Fruit fly (Drosophila melanogaster) whole organism, prepupa: ENCODE data around the gene CG8260.

Experiments used
- CG15336 ChIP-seq: fragments of 200-800 bp; sonication (Bioruptor generic); IDR thresholded peaks from 2 replicates; pipeline ENCODE4 v1.3.6; 2022; ENCODE audit warnings: missing biosample characterization, missing genetic modification characterization
- CG1621 ChIP-seq: fragments of 200-800 bp; sonication (Bioruptor generic); optimal IDR thresholded peaks from 3 replicates; lab custom pipeline; 2018; ENCODE audit warnings: missing biosample characterization, mild to moderate bottlenecking, missing genetic modification characterization
- CG16779 ChIP-seq: fragments of 200-800 bp; sonication (Bioruptor generic); optimal IDR thresholded peaks from 3 replicates; lab custom pipeline; 2017; ENCODE audit warnings: missing biosample characterization, mild to moderate bottlenecking, missing genetic modification characterization
- CG31627 ChIP-seq: fragments of 200-800 bp; sonication (Bioruptor generic); optimal IDR thresholded peaks from 3 replicates; lab custom pipeline; 2016; ENCODE audit warnings: missing biosample characterization, missing genetic modification characterization
- CG4318 ChIP-seq: fragments of 200-800 bp; sonication (Bioruptor generic); optimal IDR thresholded peaks from 3 replicates; lab custom pipeline; 2017; ENCODE audit warnings: missing biosample characterization, mild to moderate bottlenecking, missing genetic modification characterization
- CG6163 ChIP-seq: fragments of 200-800 bp; sonication (Bioruptor generic); IDR thresholded peaks from 3 replicates; pipeline ENCODE4 v1.3.6; 2022; ENCODE audit warnings: missing biosample characterization, missing genetic modification characterization
- CG6808 ChIP-seq: fragments of 200-800 bp; sonication (Bioruptor generic); optimal IDR thresholded peaks from 3 replicates; lab custom pipeline; 2017; ENCODE audit warnings: missing biosample characterization, missing genetic modification characterization, mild to moderate bottlenecking, moderate library complexity, missing genetic modification reagents
- CG6854 ChIP-seq: fragments of 200-800 bp; sonication (Bioruptor generic); optimal IDR thresholded peaks from 2 replicates; lab custom pipeline; 2017; ENCODE audit warnings: missing biosample characterization, mild to moderate bottlenecking, missing genetic modification characterization
- CG8119 ChIP-seq: fragments of 200-800 bp; sonication (Bioruptor generic); IDR thresholded peaks from 3 replicates; pipeline ENCODE4 v1.3.6; 2022; ENCODE audit warnings: missing biosample characterization, missing genetic modification characterization
- CG9139 ChIP-seq: fragments of 200-800 bp; sonication (Bioruptor generic); optimal IDR thresholded peaks from 3 replicates; lab custom pipeline; 2017; ENCODE audit warnings: missing biosample characterization, mild to moderate bottlenecking, missing genetic modification characterization
- Eip78C ChIP-seq: fragments of 200-800 bp; sonication (Bioruptor generic); peaks from one replicate; lab custom pipeline; 2016; ENCODE audit warnings: missing biosample characterization, missing genetic modification characterization
- Ets96B ChIP-seq: fragments of 200-800 bp; optimal IDR thresholded peaks from 2 replicates; lab custom pipeline; 2019; ENCODE audit warnings: missing biosample characterization, mild to moderate bottlenecking, missing genetic modification characterization, moderate library complexity
- Hr38 ChIP-seq: sonication (Bioruptor generic); optimal IDR thresholded peaks from 2 replicates; lab custom pipeline; 2016; ENCODE audit warnings: missing biosample characterization, missing genetic modification characterization
- Hr39 ChIP-seq: fragments of 200-800 bp; sonication (Bioruptor generic); optimal IDR thresholded peaks from 2 replicates; lab custom pipeline; 2016; ENCODE audit warnings: missing biosample characterization, missing genetic modification characterization
- Met ChIP-seq: fragments of 200-800 bp; sonication (Bioruptor generic); optimal IDR thresholded peaks from 3 replicates; lab custom pipeline; 2016; ENCODE audit warnings: missing biosample characterization, missing genetic modification characterization
- Sox14 ChIP-seq: fragments of 200-800 bp; sonication (Bioruptor generic); optimal IDR thresholded peaks from 3 replicates; lab custom pipeline; 2016; ENCODE audit warnings: missing biosample characterization, missing genetic modification characterization
- cyc ChIP-seq: fragments of 200-800 bp; sonication (Bioruptor generic); optimal IDR thresholded peaks from 3 replicates; lab custom pipeline; 2016; ENCODE audit warnings: missing biosample characterization, missing genetic modification characterization
- dsx ChIP-seq: fragments of 200-800 bp; optimal IDR thresholded peaks from 3 replicates; lab custom pipeline; 2019; ENCODE audit warnings: missing biosample characterization, mild to moderate bottlenecking, missing genetic modification characterization, moderate library complexity; ENCODE audit not compliant: poor library complexity, severe bottlenecking
- eg ChIP-seq: fragments of 200-800 bp; sonication (Bioruptor generic); IDR thresholded peaks from 3 replicates; pipeline ENCODE4 v1.3.6; 2022; ENCODE audit warnings: missing biosample characterization, missing genetic modification characterization
- esn ChIP-seq: fragments of 200-800 bp; sonication (Bioruptor generic); optimal IDR thresholded peaks from 2 replicates; lab custom pipeline; 2016; ENCODE audit warnings: missing biosample characterization, mild to moderate bottlenecking, missing genetic modification characterization, moderate library complexity
- fd59A ChIP-seq: fragments of 200-800 bp; sonication (Bioruptor generic); optimal IDR thresholded peaks from 2 replicates; lab custom pipeline; 2017; ENCODE audit warnings: missing biosample characterization, mild to moderate bottlenecking, missing genetic modification characterization, missing genetic modification reagents
- fkh ChIP-seq: fragments of 200-800 bp; sonication (Bioruptor generic); optimal IDR thresholded peaks from 3 replicates; lab custom pipeline; 2017; ENCODE audit warnings: missing biosample characterization, mild to moderate bottlenecking, missing genetic modification characterization, moderate library complexity
- net ChIP-seq: fragments of 200-800 bp; sonication (Bioruptor generic); optimal IDR thresholded peaks from 3 replicates; lab custom pipeline; 2016; ENCODE audit warnings: missing biosample characterization, missing genetic modification characterization
- salr ChIP-seq, 2 experiments: fragments of 200-800 bp; sonication (Bioruptor generic); optimal IDR thresholded peaks; 3 replicates each; lab custom pipeline; 2016 to 2018; ENCODE audit warnings: missing biosample characterization in 2 of 2, missing genetic modification characterization in 2 of 2, mild to moderate bottlenecking in 1 of 2
- spab ChIP-seq: fragments of 200-800 bp; sonication (Bioruptor generic); optimal IDR thresholded peaks from 2 replicates; lab custom pipeline; 2017; ENCODE audit warnings: missing biosample characterization, mild to moderate bottlenecking, missing genetic modification characterization, missing genetic modification reagents
- ss ChIP-seq, 2 experiments: fragments of 200-800 bp; sonication (Bioruptor generic); optimal IDR thresholded peaks; 2 replicates in 1 of 2; 3 replicates in 1 of 2; lab custom pipeline; 2017 to 2018; ENCODE audit warnings: mild to moderate bottlenecking in 2 of 2, missing biosample characterization in 2 of 2, missing genetic modification characterization in 2 of 2, moderate library complexity in 1 of 2
- svp ChIP-seq: fragments of 200-800 bp; sonication (Bioruptor generic); peaks from one replicate; lab custom pipeline; 2016; ENCODE audit warnings: missing biosample characterization, missing genetic modification characterization
- topi ChIP-seq: fragments of 200-800 bp; sonication (Bioruptor generic); optimal IDR thresholded peaks from 3 replicates; lab custom pipeline; 2016; ENCODE audit warnings: missing biosample characterization, missing genetic modification characterization
- vri ChIP-seq: fragments of 200-800 bp; sonication (Bioruptor generic); optimal IDR thresholded peaks from 3 replicates; lab custom pipeline; 2016; ENCODE audit warnings: missing biosample characterization, mild to moderate bottlenecking, missing genetic modification characterization

CG8260 gene

DNA sequence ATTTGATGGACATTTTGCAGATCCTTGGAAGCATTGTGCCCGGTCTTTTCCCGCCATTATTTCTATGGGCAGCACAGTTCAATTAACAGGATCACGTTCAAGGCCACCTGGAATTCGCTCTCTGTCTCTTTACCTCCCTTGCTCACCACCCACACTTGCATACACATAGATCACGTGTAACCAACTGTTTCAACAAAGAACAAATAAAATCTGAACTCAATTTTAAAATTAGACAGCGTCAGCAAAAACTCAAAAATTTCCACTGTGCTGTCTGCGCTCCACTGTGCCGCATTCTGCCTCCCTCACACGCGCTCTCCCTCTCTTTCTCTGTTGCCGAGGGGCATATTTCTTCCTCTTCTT lies 46.5 kb upstream of the CG8260 start (continued):
- TF ChIP-seq Hr39 (GFP tag; lab: Kevin White, UChicago) = peak; percentile 44
- TF ChIP-seq esn = peak; percentile 23
- no peak for TF ChIP-seq fd59A (GFP tag; lab: Kevin White, UChicago)
- peak; percentile 33 for TF ChIP-seq Sox14
- TF ChIP-seq Ets96B (tag; lab: Kevin White, UChicago) = no peak
- no peak for TF ChIP-seq fkh (GFP tag; lab: Kevin White, UChicago)
- TF ChIP-seq Met (GFP tag; lab: Kevin White, UChicago) = no peak

DNA sequence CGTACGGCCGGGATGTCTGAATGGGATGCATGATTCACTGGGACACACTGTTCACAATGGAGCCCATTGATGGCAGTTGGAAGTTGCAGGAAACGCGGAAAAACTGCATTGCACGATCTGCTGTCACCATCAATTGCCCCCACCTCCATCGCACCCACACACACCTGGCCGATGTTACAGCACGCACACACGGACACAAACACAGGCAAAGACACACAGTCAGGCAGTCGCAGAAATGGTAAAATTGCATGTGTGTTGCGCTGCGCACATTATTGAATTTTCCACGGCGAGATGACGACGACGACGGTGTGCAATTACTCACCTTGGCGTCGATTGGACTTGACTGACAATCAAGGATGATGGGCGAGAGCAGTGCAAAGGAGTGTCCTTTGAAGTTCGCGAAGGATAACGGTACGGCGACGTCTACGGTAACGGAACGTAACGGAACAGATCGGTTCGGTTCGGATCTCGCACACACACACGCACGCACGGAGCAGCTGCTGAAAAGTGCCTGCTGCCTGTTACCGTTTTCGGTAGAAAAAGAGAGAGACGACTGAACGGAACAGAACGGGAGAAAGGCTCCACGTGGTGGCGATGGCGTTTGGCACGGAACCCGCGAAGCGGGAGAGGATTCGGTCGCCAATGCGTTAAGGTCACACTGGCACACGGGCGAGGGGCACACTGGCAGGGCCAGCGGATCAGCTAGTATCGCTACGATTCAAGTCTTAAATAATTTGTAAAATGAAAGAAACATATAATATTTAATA lies 46.0 kb upstream of the CG8260 start, which contains the start of the genes CG9281 and CG15601:
CG9281 (minus strand) TSS at position 556 of the 767 bp plus-strand sequence.
CG15601 (plus strand) TSS at position 664 of the 767 bp plus-strand sequence.
- TF ChIP-seq vri (GFP tag; lab: Kevin White, UChicago) = peak; percentile 63
- TF ChIP-seq Eip78C (GFP tag; lab: Kevin White, UChicago) = peak; percentile 54
- peak; percentile 24 to 60 for TF ChIP-seq ss (GFP tag; optimal IDR thresholded peaks at IDR 0.05; lab: Kevin White, UChicago)
- peak; percentile 44; the same call in 2 of the 3 replicates for TF ChIP-seq eg
- no peak for TF ChIP-seq topi (GFP tag; lab: Kevin White, UChicago)
- peak; percentile 55 for TF ChIP-seq CG6854 (GFP tag; lab: Kevin White, UChicago)
- no peak for TF ChIP-seq Hr38 (GFP tag; lab: Kevin White, UChicago)
- TF ChIP-seq svp = peak; percentile 52
- TF ChIP-seq CG1621 (tag; lab: Kevin White, UChicago) = peak; percentile 13

DNA sequence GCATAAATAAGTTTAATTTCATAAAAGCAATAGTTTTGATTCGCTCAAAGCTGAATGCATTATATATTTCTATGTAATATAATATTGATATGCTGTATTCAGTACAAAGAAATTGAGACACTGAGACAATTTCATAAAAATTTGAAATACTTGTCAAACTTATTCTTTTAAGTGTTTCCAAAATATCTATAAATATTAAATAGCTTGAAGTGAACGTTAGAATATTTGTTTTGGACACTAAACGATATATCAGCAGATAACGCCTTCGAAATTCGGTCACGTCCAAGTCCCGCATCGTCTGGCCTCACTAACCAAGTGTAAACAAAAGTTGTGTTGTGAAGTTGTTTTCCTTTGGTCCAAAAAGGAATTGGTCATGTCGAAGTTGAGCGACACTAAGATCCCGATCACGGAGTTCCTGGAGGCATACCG lies 45.4 kb upstream of the CG8260 start:
- TF ChIP-seq net (GFP tag; lab: Kevin White, UChicago) (no peak), fkh (GFP tag; lab: Kevin White, UChicago) (peak; percentile 74), Eip78C (GFP tag; lab: Kevin White, UChicago) (peak; percentile 43), svp (peak; percentile 48)

DNA sequence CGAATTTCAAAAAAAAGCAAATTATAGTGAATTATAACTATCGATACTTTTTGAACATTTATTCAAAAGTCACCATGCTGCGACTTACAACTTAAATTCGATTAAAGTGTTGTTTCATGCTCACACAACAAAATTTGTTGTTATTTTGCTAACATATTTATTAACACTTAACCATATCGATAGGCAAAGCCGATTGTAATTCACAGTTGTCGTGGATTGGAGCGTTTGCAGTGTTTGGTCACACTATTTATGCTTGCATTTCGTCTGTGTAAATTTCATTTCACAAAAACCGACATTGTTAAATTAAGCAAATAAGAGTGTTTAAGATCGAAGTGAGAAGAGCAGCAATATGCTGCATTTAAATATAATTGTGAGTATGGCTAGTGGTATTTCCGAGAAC lies 43.7 kb upstream of the CG8260 start, which contains the start of gene HUWE1:
HUWE1 (plus strand) TSS at position 220 of the 400 bp plus-strand sequence.
- TF ChIP-seq esn (peak; percentile 10), dsx (GFP tag; lab: Kevin White, UChicago) (peak; percentile 25), CG9139 (no peak), CG16779 (tag; lab: Kevin White, UChicago) (no peak), CG6854 (GFP tag; lab: Kevin White, UChicago) (peak; percentile 47), Sox14 (peak; percentile 17), CG15336 (GFP tag; lab: Robert Waterston, UW) (0 out of 2 replicates have a peak, but pooled peaks have one; percentile 14)

DNA sequence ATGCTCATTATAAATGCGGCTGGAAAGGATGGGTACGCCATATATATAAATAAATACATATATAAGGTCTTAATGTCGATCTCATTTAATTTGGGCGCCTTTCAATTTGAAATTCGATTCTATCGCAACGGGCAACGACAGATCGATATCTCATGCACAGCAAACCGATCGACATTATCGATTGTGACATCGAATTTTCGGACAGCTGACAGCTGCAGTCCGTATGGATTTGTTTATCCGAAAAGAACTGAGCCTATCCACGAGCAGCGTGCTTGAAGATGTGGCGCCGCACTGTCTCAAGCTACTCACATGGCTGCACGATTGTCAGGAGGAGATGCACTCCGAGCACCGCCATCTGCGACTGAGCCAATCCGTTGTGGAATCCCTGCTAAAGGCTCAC lies 24.1 kb upstream of the CG8260 start, which contains the start of gene CG8191:
CG8191 (plus strand) TSS at position 211 of the 400 bp plus-strand sequence.
- TF ChIP-seq Hr38 (GFP tag; lab: Kevin White, UChicago) (no peak), esn (no peak), cyc (GFP tag; lab: Kevin White, UChicago) (no peak)

DNA sequence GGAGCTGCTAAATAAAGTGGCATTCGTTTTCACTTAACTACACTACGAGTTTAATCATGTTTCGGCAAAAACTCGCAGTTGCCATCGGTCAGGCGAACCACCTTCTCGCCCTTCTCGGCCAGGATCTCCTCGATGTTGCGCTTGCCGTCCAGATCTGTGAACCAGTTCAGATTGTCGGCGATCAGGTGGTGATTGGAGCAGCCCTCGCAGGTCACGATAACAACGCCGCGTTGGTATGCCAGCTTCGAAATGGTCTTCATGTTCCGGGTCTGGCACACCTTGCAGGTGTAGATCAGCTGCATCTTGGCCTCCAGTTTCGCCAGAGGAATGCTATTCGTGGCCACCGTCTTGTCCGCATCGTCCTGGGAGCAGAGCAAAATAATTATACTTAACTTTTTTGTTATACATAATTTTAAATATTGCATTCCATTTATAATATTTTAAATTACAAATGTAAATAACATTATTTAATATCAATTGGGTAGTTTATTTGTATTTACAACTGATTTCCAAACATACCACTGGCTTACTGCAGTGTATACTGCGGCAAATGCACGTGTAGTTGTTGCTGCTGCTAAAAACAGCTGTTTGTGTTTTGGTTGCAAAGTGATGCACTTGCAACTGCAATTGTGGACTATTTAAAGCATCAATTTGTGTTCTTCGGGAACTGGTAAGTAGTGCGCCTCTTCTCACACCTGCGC lies 22.8 kb upstream of the CG8260 start:
- TF ChIP-seq eg = peak; percentile 72
- peak; percentile 32 for TF ChIP-seq Eip78C (GFP tag; lab: Kevin White, UChicago)
- peak; percentile 60 for TF ChIP-seq CG15336 (GFP tag; lab: Robert Waterston, UW)
- TF ChIP-seq CG4318 (GFP tag; lab: Kevin White, UChicago) = no peak
- no peak for TF ChIP-seq salr (GFP tag; optimal IDR thresholded peaks at IDR 0.05; lab: Kevin White, UChicago)
- TF ChIP-seq CG31627 = no peak
- TF ChIP-seq CG6808 (GFP tag; lab: Kevin White, UChicago) = no peak
- TF ChIP-seq CG8119 (GFP tag; lab: Robert Waterston, UW) = peak; percentile 26; the same call in 1 of the 3 replicates
- no peak for TF ChIP-seq net (GFP tag; lab: Kevin White, UChicago)
- TF ChIP-seq dsx (GFP tag; lab: Kevin White, UChicago) = no peak
- peak; percentile 47; the same call in 1 of the 3 replicates for TF ChIP-seq CG6163 (GFP tag; lab: Robert Waterston, UW)
- no peak for TF ChIP-seq CG16779 (tag; lab: Kevin White, UChicago)
- TF ChIP-seq spab (GFP tag; lab: Kevin White, UChicago) = no peak
- no peak for TF ChIP-seq Hr39 (GFP tag; lab: Kevin White, UChicago)
